Worm (Caenorhabditis elegans) whole organism, L3 larva: ENCODE data around the gene tpk-1.
A peak's percentile ranks its signal among the peaks of the same experiment; 100 is the strongest.

Source experiments
- R02D3.7 ChIP-seq: fragments of 150-350 bp; optimal IDR thresholded peaks from 2 replicates; lab custom pipeline; 2014; ENCODE audit warnings: missing biosample characterization, missing genetic modification characterization
- ZK546.5 ChIP-seq: sonication (generic microtip); optimal IDR thresholded peaks from 2 replicates; lab custom pipeline; 2017; ENCODE audit warnings: missing biosample characterization, missing genetic modification characterization
- ama-1 ChIP-seq: fragments of 150-350 bp; optimal IDR thresholded peaks from 2 replicates; lab custom pipeline; 2018
- ceh-16 ChIP-seq: sonication (generic microtip); optimal IDR thresholded peaks from 2 replicates; lab custom pipeline; 2017; ENCODE audit warnings: missing biosample characterization, missing genetic modification characterization
- ceh-28 ChIP-seq: fragments of 150-350 bp; optimal IDR thresholded peaks from 2 replicates; lab custom pipeline; 2014; ENCODE audit warnings: missing biosample characterization, missing genetic modification reagents, missing genetic modification characterization
- ceh-82 ChIP-seq: fragments of 150-350 bp; optimal IDR thresholded peaks from 2 replicates; lab custom pipeline; 2014; ENCODE audit warnings: missing biosample characterization, missing genetic modification characterization
- ceh-9 ChIP-seq: sonication (generic microtip); optimal IDR thresholded peaks from 2 replicates; lab custom pipeline; 2018; ENCODE audit warnings: missing biosample characterization, missing genetic modification characterization
- daf-12 ChIP-seq: fragments of 150-350 bp; optimal IDR thresholded peaks from 2 replicates; lab custom pipeline; 2014; ENCODE audit warnings: missing biosample characterization, missing genetic modification reagents, missing genetic modification characterization
- egl-27 ChIP-seq: sonication (generic microtip); optimal IDR thresholded peaks from 4 replicates; lab custom pipeline; 2017; ENCODE audit warnings: missing biosample characterization, missing genetic modification reagents, missing genetic modification characterization
- egl-5 ChIP-seq: fragments of 150-350 bp; optimal IDR thresholded peaks from 2 replicates; lab custom pipeline; 2017; ENCODE audit warnings: missing biosample characterization, missing genetic modification reagents, missing genetic modification characterization, inconsistent platforms
- elt-2 ChIP-seq: sonication (generic microtip); optimal IDR thresholded peaks from 2 replicates; lab custom pipeline; 2016; ENCODE audit warnings: missing genetic modification reagents, mild to moderate bottlenecking, missing genetic modification characterization, missing compliant biosample characterization
- eor-1 ChIP-seq, 2 experiments: fragments of 150-350 bp; optimal IDR thresholded peaks; 2 replicates each; lab custom pipeline; 2014 to 2018; ENCODE audit warnings: missing biosample characterization in 2 of 2, missing genetic modification characterization in 2 of 2
- fkh-10 ChIP-seq: sonication (generic microtip); optimal IDR thresholded peaks from 2 replicates; lab custom pipeline; 2017; ENCODE audit warnings: missing biosample characterization, missing genetic modification reagents, missing genetic modification characterization
- fkh-2 ChIP-seq: fragments of 150-350 bp; optimal IDR thresholded peaks from 2 replicates; lab custom pipeline; 2014; ENCODE audit warnings: missing biosample characterization, missing genetic modification reagents, missing genetic modification characterization
- hmg-11 ChIP-seq: sonication (generic microtip); optimal IDR thresholded peaks from 2 replicates; lab custom pipeline; 2016; ENCODE audit warnings: missing genetic modification characterization, missing compliant biosample characterization
- lin-15B ChIP-seq: fragments of 150-350 bp; optimal IDR thresholded peaks from 2 replicates; lab custom pipeline; 2014; ENCODE audit warnings: missing biosample characterization, missing genetic modification characterization
- lin-39 ChIP-seq: fragments of 150-350 bp; optimal IDR thresholded peaks from 2 replicates; lab custom pipeline; 2018; ENCODE audit warnings: missing biosample characterization, missing genetic modification reagents, missing genetic modification characterization
- lsy-12 ChIP-seq: sonication (generic microtip); optimal IDR thresholded peaks from 2 replicates; lab custom pipeline; 2016; ENCODE audit warnings: mild to moderate bottlenecking, missing genetic modification characterization, missing compliant biosample characterization
- mdl-1 ChIP-seq: fragments of 150-350 bp; optimal IDR thresholded peaks from 2 replicates; lab custom pipeline; 2014; ENCODE audit warnings: missing biosample characterization, missing genetic modification characterization
- nfya-1 ChIP-seq: sonication (generic microtip); optimal IDR thresholded peaks from 2 replicates; lab custom pipeline; 2017; ENCODE audit warnings: missing genetic modification characterization, mild to moderate bottlenecking, missing compliant biosample characterization, antibody characterized with exemption, moderate library complexity; ENCODE audit not compliant: insufficient read depth
- nhr-12 ChIP-seq: fragments of 150-350 bp; optimal IDR thresholded peaks from 2 replicates; lab custom pipeline; 2014; ENCODE audit warnings: missing biosample characterization, missing genetic modification characterization
- nhr-23 ChIP-seq: fragments of 150-350 bp; optimal IDR thresholded peaks from 2 replicates; lab custom pipeline; 2014; ENCODE audit warnings: missing biosample characterization, missing genetic modification reagents, missing genetic modification characterization
- nhr-237 ChIP-seq: fragments of 150-350 bp; optimal IDR thresholded peaks from 2 replicates; lab custom pipeline; 2014; ENCODE audit warnings: missing biosample characterization, missing genetic modification characterization
- nhr-43 ChIP-seq: sonication (generic microtip); optimal IDR thresholded peaks from 2 replicates; lab custom pipeline; 2016; ENCODE audit warnings: mild to moderate bottlenecking, missing genetic modification characterization, missing compliant biosample characterization; ENCODE audit not compliant: poor library complexity, severe bottlenecking
- nhr-67 ChIP-seq: fragments of 150-350 bp; optimal IDR thresholded peaks from 2 replicates; lab custom pipeline; 2014; ENCODE audit warnings: missing biosample characterization, missing genetic modification characterization
- nhr-76 ChIP-seq: fragments of 150-350 bp; sonication (generic microtip); optimal IDR thresholded peaks from 5 replicates; lab custom pipeline; 2014; ENCODE audit warnings: missing biosample characterization, missing genetic modification characterization
- nhr-77 ChIP-seq: fragments of 150-350 bp; optimal IDR thresholded peaks from 2 replicates; lab custom pipeline; 2014; ENCODE audit warnings: missing biosample characterization, missing genetic modification characterization
- pha-4 ChIP-seq: fragments of 150-350 bp; optimal IDR thresholded peaks from 2 replicates; lab custom pipeline; 2014; ENCODE audit warnings: missing biosample characterization, missing genetic modification reagents, missing genetic modification characterization
- pqm-1 ChIP-seq: fragments of 150-350 bp; optimal IDR thresholded peaks from 2 replicates; lab custom pipeline; 2017; ENCODE audit warnings: missing biosample characterization, missing genetic modification characterization, inconsistent platforms
- skn-1 ChIP-seq: fragments of 150-350 bp; optimal IDR thresholded peaks from 2 replicates; lab custom pipeline; 2014; ENCODE audit warnings: missing biosample characterization, missing genetic modification characterization
- snpc-4 ChIP-seq: fragments of 150-350 bp; optimal IDR thresholded peaks from 2 replicates; lab custom pipeline; 2014; ENCODE audit warnings: missing biosample characterization, missing genetic modification characterization
- unc-62 ChIP-seq: fragments of 150-350 bp; sonication (generic microtip); optimal IDR thresholded peaks from 4 replicates; lab custom pipeline; 2014; ENCODE audit warnings: missing biosample characterization, missing genetic modification reagents, missing genetic modification characterization
- zag-1 ChIP-seq: fragments of 150-350 bp; optimal IDR thresholded peaks from 2 replicates; lab custom pipeline; 2014; ENCODE audit warnings: missing biosample characterization, missing genetic modification characterization
- ztf-11 ChIP-seq: fragments of 150-350 bp; optimal IDR thresholded peaks from 2 replicates; lab custom pipeline; 2014; ENCODE audit warnings: missing biosample characterization, missing genetic modification characterization
- ztf-4 ChIP-seq: fragments of 150-350 bp; optimal IDR thresholded peaks from 2 replicates; lab custom pipeline; 2014; ENCODE audit warnings: missing biosample characterization, missing genetic modification characterization

The tpk-1 gene

ce11 chrIII:8944357-8944756, 32.4 kb downstream of the tpk-1 start, which contains the start of gene dhrr-1:
Gene dhrr-1, plus strand, starts transcription at chrIII:8944657.
- TF ChIP-seq ceh-28 (tag; lab: Kevin White, UChicago) (no peak), skn-1 (no peak), nhr-237 (no peak)

DNA sequence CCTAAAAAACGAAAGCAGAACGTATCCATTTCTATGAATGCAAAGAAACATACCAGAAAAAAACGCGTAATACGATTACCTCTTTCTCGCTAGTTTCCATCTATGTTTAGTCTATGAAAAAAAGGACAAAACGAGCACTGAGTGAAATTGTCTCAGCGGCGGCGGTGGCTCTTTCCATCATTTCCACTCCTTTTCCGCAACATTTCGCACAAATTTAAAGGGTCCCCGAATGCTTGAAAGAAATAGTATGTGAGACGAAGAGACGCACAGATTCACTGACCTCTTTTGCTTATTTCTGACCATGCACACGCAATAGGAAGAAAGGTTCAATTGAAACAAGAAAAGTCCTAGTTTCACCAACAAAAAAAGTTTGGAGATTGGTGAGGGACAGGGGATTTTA, 34.3 kb downstream of the tpk-1 start:
- TF ChIP-seq ceh-9 = no peak
- no peak for TF ChIP-seq nfya-1 (tag; lab: Kevin White, UChicago)
- no peak for TF ChIP-seq zag-1 (tag; lab: Kevin White, UChicago)
- TF ChIP-seq ceh-28 (tag; lab: Kevin White, UChicago) = no peak
- TF ChIP-seq nhr-237 = no peak
- TF ChIP-seq skn-1 = no peak
- no peak for TF ChIP-seq pqm-1 (tag; lab: Kevin White, UChicago)
- TF ChIP-seq nhr-76 (tag; lab: Kevin White, UChicago) = no peak
- TF ChIP-seq ztf-11 = no peak
- no peak for TF ChIP-seq pha-4 (tag; lab: Kevin White, UChicago)
- TF ChIP-seq ceh-82 (tag; lab: Kevin White, UChicago) = no peak
- no peak for TF ChIP-seq ama-1 (lab: Kevin White, UChicago)
- no peak for TF ChIP-seq ceh-16 (tag; lab: Kevin White, UChicago)
- no peak for TF ChIP-seq ztf-4 (tag; lab: Kevin White, UChicago)
- TF ChIP-seq nhr-12 = no peak
- TF ChIP-seq unc-62 (GFP tag; lab: Kevin White, UChicago) = no peak
- no peak for TF ChIP-seq egl-27
- TF ChIP-seq, all 47 proteins: peak for 0

DNA sequence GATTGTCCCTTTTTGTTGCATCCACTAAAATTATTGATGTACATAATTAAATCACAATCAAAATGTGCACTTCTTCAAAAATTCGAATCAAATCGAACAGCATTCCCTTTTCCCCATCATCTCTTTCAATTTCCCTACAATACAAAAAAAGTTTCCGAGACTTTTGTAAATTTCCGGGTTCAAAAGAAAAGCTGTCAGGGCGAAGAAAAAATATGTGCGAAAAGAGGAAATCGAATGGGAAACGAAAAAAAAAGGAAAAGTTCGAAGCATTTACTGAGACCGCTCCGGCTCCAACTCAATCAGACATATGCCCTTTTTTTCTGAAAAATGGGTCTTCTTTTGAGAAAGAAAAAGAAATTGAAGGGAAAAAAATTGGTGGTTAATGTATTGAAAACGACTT, 37.2 kb downstream of the tpk-1 start:
- TF ChIP-seq fkh-10 (GFP tag; lab: Kevin White, UChicago) (peak; percentile 56), skn-1 (no peak), mdl-1 (tag; lab: Kevin White, UChicago) (no peak)

- no peak for TF ChIP-seq ceh-16 (tag; lab: Kevin White, UChicago)
- TF ChIP-seq lin-15B (tag; lab: Kevin White, UChicago) = no peak
- TF ChIP-seq nhr-237 = no peak
- no peak for TF ChIP-seq nhr-12
- TF ChIP-seq zag-1 (tag; lab: Kevin White, UChicago) = no peak
- TF ChIP-seq pha-4 (tag; lab: Kevin White, UChicago) = no peak
- no peak for TF ChIP-seq fkh-2 (tag; lab: Kevin White, UChicago)
- no peak for TF ChIP-seq lsy-12
- no peak for TF ChIP-seq ztf-11
- no peak for TF ChIP-seq nhr-67 (tag; lab: Kevin White, UChicago)
- TF ChIP-seq lin-39 (tag; lab: Kevin White, UChicago) = no peak
- TF ChIP-seq nhr-23 (tag; lab: Kevin White, UChicago) = no peak
- no peak for TF ChIP-seq ceh-28 (tag; lab: Kevin White, UChicago)
- no peak for TF ChIP-seq nhr-77 (tag; lab: Kevin White, UChicago)
- TF ChIP-seq ztf-4 (tag; lab: Kevin White, UChicago) = no peak
- TF ChIP-seq R02D3.7 (tag; lab: Kevin White, UChicago) = no peak
- no peak for TF ChIP-seq eor-1 (tag; optimal IDR thresholded peaks at IDR 0.05; lab: Kevin White, UChicago)
- TF ChIP-seq ZK546.5 (tag; lab: Kevin White, UChicago) = no peak
- no peak for TF ChIP-seq egl-5
- no peak for TF ChIP-seq ama-1 (lab: Kevin White, UChicago)
Observed at ce11 chrIII:8955536-8955935, 43.6 kb downstream of the tpk-1 start.

- TF ChIP-seq snpc-4 (peak; percentile 38), daf-12 (tag; lab: Kevin White, UChicago) (no peak), elt-2 (tag; lab: Kevin White, UChicago) (peak; percentile 14), R02D3.7 (tag; lab: Kevin White, UChicago) (peak; percentile 27), ceh-28 (tag; lab: Kevin White, UChicago) (peak; percentile 95), nfya-1 (tag; lab: Kevin White, UChicago) (peak; percentile 86), pha-4 (tag; lab: Kevin White, UChicago) (peak; percentile 84), nhr-237 (no peak), ceh-82 (tag; lab: Kevin White, UChicago) (peak; percentile 11), egl-5 (peak; percentile 10), lin-15B (tag; lab: Kevin White, UChicago) (peak; percentile 48), nhr-43 (tag; lab: Kevin White, UChicago) (no peak), hmg-11 (tag; lab: Kevin White, UChicago) (peak; percentile 86)
Observed at ce11 chrIII:8956146-8956646, 44.3 kb downstream of the tpk-1 start, which contains the start of the genes ZK643.5 and ZK643.2. Gene ZK643.5, minus strand, starts transcription at chrIII:8956196. Gene ZK643.2, plus strand, starts transcription at chrIII:8956540.
